Worm (Caenorhabditis elegans): ENCODE data around the gene B0454.5.

The B0454.5 gene

ce11 chrII:3060782-3061181 is 22.1 kb downstream of the B0454.5 start, which contains the start of gene Y25C1A.6:
Gene Y25C1A.6, plus strand, starts transcription at chrII:3061082.
- TF ChIP-seq nhr-11 (tag; optimal IDR thresholded peaks at IDR 0.05) = no peak
- TF ChIP-seq elt-3 (tag; optimal IDR thresholded peaks at IDR 0.05) = no peak
- no peak for TF ChIP-seq nhr-237 (tag; optimal IDR thresholded peaks at IDR 0.05)
- TF ChIP-seq eor-1 (tag; optimal IDR thresholded peaks at IDR 0.05) = no peak
- no peak for TF ChIP-seq nhr-23 (tag; optimal IDR thresholded peaks at IDR 0.05)
- no peak for TF ChIP-seq ceh-28 (tag; optimal IDR thresholded peaks at IDR 0.05)
- no peak for TF ChIP-seq ZK546.5 (tag; optimal IDR thresholded peaks at IDR 0.05)
- no peak for TF ChIP-seq ama-1 (optimal IDR thresholded peaks at IDR 0.05)
- no peak for TF ChIP-seq skn-1 (tag; optimal IDR thresholded peaks at IDR 0.05)
- no peak for TF ChIP-seq lin-39 (tag; optimal IDR thresholded peaks at IDR 0.05)
- TF ChIP-seq egl-5 (tag; optimal IDR thresholded peaks at IDR 0.05) = no peak

ce11 chrII:3061605-3062004 is 22.9 kb downstream of the B0454.5 start:
- TF ChIP-seq ceh-16 (tag; optimal IDR thresholded peaks at IDR 0.05) (no peak), daf-12 (tag; optimal IDR thresholded peaks at IDR 0.05) (no peak), aly-2 (tag; optimal IDR thresholded peaks at IDR 0.05) (no peak), lin-15B (tag; optimal IDR thresholded peaks at IDR 0.05) (no peak), jun-1 (tag; optimal IDR thresholded peaks at IDR 0.05) (no peak), mdl-1 (tag; optimal IDR thresholded peaks at IDR 0.05) (no peak), fkh-10 (GFP tag; optimal IDR thresholded peaks at IDR 0.05) (no peak), ceh-28 (tag; optimal IDR thresholded peaks at IDR 0.05) (no peak), unc-39 (tag; optimal IDR thresholded peaks at IDR 0.05) (no peak), lsy-12 (tag; optimal IDR thresholded peaks at IDR 0.05) (no peak), nhr-23 (tag; optimal IDR thresholded peaks at IDR 0.05) (no peak), nhr-77 (tag; optimal IDR thresholded peaks at IDR 0.05) (no peak), tbx-2 (tag; optimal IDR thresholded peaks at IDR 0.05) (no peak), elt-3 (tag; optimal IDR thresholded peaks at IDR 0.05) (no peak)

- TF ChIP-seq elt-2 (tag; optimal IDR thresholded peaks at IDR 0.05) (peak; percentile 69), mdl-1 (tag; optimal IDR thresholded peaks at IDR 0.05) (no peak), pqm-1 (tag; optimal IDR thresholded peaks at IDR 0.05) (peak; percentile 17), pha-4 (tag; optimal IDR thresholded peaks at IDR 0.05) (peak; percentile 36), ceh-28 (tag; optimal IDR thresholded peaks at IDR 0.05) (peak; percentile 81), eor-1 (tag; optimal IDR thresholded peaks at IDR 0.05) (no peak), fkh-10 (GFP tag; optimal IDR thresholded peaks at IDR 0.05) (no peak), nfya-1 (tag; optimal IDR thresholded peaks at IDR 0.05; ENCODE audit: insufficient read depth) (peak; percentile 27), nhr-12 (tag; optimal IDR thresholded peaks at IDR 0.05) (no peak)
Measured at ce11 chrII:3062222-3062621, 23.6 kb downstream of the B0454.5 start.

- TF ChIP-seq pha-4 (tag; optimal IDR thresholded peaks at IDR 0.05) = no peak
- no peak for TF ChIP-seq aly-2 (tag; optimal IDR thresholded peaks at IDR 0.05)
- no peak for TF ChIP-seq ama-1 (optimal IDR thresholded peaks at IDR 0.05)
- TF ChIP-seq unc-39 (tag; optimal IDR thresholded peaks at IDR 0.05) = no peak
- no peak for TF ChIP-seq fkh-2 (tag; optimal IDR thresholded peaks at IDR 0.05)
- peak; percentile 82 for TF ChIP-seq ceh-28 (tag; optimal IDR thresholded peaks at IDR 0.05)
- no peak for TF ChIP-seq nfya-1 (tag; optimal IDR thresholded peaks at IDR 0.05; ENCODE audit: insufficient read depth)
- no peak for TF ChIP-seq ceh-16 (tag; optimal IDR thresholded peaks at IDR 0.05)
Measured at ce11 chrII:3062876-3063275, 24.2 kb downstream of the B0454.5 start.

- peak; percentile 98 for TF ChIP-seq ceh-28 (tag; optimal IDR thresholded peaks at IDR 0.05)
- TF ChIP-seq snpc-4 (tag; optimal IDR thresholded peaks at IDR 0.05) = no peak
- TF ChIP-seq ama-1 (optimal IDR thresholded peaks at IDR 0.05) = no peak
- no peak for TF ChIP-seq mdl-1 (tag; optimal IDR thresholded peaks at IDR 0.05)
Measured at ce11 chrII:3063366-3063765, 24.7 kb downstream of the B0454.5 start.

- TF ChIP-seq sea-2 (GFP tag; optimal IDR thresholded peaks at IDR 0.05) (no peak), aly-2 (tag; optimal IDR thresholded peaks at IDR 0.05) (no peak), ama-1 (optimal IDR thresholded peaks at IDR 0.05) (no peak), daf-12 (tag; optimal IDR thresholded peaks at IDR 0.05) (no peak), ceh-82 (tag; optimal IDR thresholded peaks at IDR 0.05) (no peak), nhr-67 (tag; optimal IDR thresholded peaks at IDR 0.05) (no peak), ceh-28 (tag; optimal IDR thresholded peaks at IDR 0.05) (peak; percentile 96)
Measured at ce11 chrII:3063984-3064383, 25.3 kb downstream of the B0454.5 start.
